Worm (Caenorhabditis elegans) whole organism, young adult: ENCODE results near the gene spat-3.

ENCODE experiments used
- F37B4.10 ChIP-seq: fragments of 200-800 bp; sonication (Bioruptor generic); IDR thresholded peaks from 2 replicates; pipeline ENCODE4 v1.3.6; 2022; ENCODE audit warnings: missing genetic modification characterization, missing compliant biosample characterization
- F52B5.7 ChIP-seq: sonication (generic microtip); optimal IDR thresholded peaks from 2 replicates; lab custom pipeline; 2016; ENCODE audit warnings: mild to moderate bottlenecking, missing genetic modification characterization, missing compliant biosample characterization
- cebp-2 ChIP-seq: fragments of 200-800 bp; sonication (Bioruptor generic); IDR thresholded peaks from 2 replicates; pipeline ENCODE4 v1.3.6; 2022; ENCODE audit warnings: missing genetic modification characterization, missing compliant biosample characterization
- efl-1 ChIP-seq: fragments of 150-350 bp; optimal IDR thresholded peaks from 2 replicates; lab custom pipeline; 2014; ENCODE audit warnings: missing biosample characterization, missing genetic modification reagents, missing genetic modification characterization
- egl-18 ChIP-seq: fragments of 200-800 bp; sonication (Bioruptor generic); IDR thresholded peaks from 2 replicates; pipeline ENCODE4 v1.3.6; 2022; ENCODE audit warnings: missing genetic modification reagents, missing genetic modification characterization, missing compliant biosample characterization
- hrde-1 ChIP-seq: sonication (generic microtip); optimal IDR thresholded peaks from 2 replicates; lab custom pipeline; 2016; ENCODE audit warnings: missing genetic modification characterization, mild to moderate bottlenecking, missing compliant biosample characterization, moderate library complexity, missing genotype, missing genetic modification reagents, borderline replicate concordance
- madf-6 ChIP-seq: fragments of 200-800 bp; sonication (Bioruptor generic); IDR thresholded peaks from 2 replicates; pipeline ENCODE4 v1.3.6; 2022; ENCODE audit warnings: missing genetic modification reagents, missing genetic modification characterization, missing compliant biosample characterization
- tbx-9 ChIP-seq: sonication (generic microtip); optimal IDR thresholded peaks from 2 replicates; lab custom pipeline; 2016; ENCODE audit warnings: borderline replicate concordance, missing genetic modification characterization, inconsistent platforms, missing compliant biosample characterization
- unc-130 ChIP-seq: sonication (generic microtip); optimal IDR thresholded peaks from 2 replicates; lab custom pipeline; 2016; ENCODE audit warnings: missing genetic modification reagents, missing genetic modification characterization, missing compliant biosample characterization

- TF ChIP-seq efl-1 (GFP tag; lab: Kevin White, UChicago) = no peak
- no peak for TF ChIP-seq cebp-2 (GFP tag; lab: Robert Waterston, UW)
- TF ChIP-seq hrde-1 (tag; lab: Kevin White, UChicago) = no peak
- no peak for TF ChIP-seq unc-130 (GFP tag; lab: Kevin White, UChicago)
- TF ChIP-seq F52B5.7 (tag; lab: Kevin White, UChicago) = no peak
- no peak for TF ChIP-seq egl-18 (GFP tag; lab: Robert Waterston, UW)
- TF ChIP-seq tbx-9 (tag; lab: Kevin White, UChicago) = no peak
- no peak for TF ChIP-seq F37B4.10
- no peak for TF ChIP-seq madf-6 (GFP tag; lab: Robert Waterston, UW)
Observed at ce11 chrX:4592250-4592649, 13.5 kb downstream of the spat-3 start, which contains the start of gene flp-12.
